Worm (Caenorhabditis elegans) whole organism, L4/young adult: ENCODE measurements around the gene ZK1240.8.

Experiments
- dao-5 ChIP-seq: sonication (generic microtip); optimal IDR thresholded peaks from 2 replicates; lab custom pipeline; 2016; ENCODE audit warnings: missing genotype, missing genetic modification characterization, moderate library complexity, missing compliant biosample characterization
- him-1 ChIP-seq: sonication (generic microtip); optimal IDR thresholded peaks from 2 replicates; lab custom pipeline; 2016; ENCODE audit warnings: missing genotype, missing genetic modification reagents, missing genetic modification characterization, missing compliant biosample characterization

DNA sequence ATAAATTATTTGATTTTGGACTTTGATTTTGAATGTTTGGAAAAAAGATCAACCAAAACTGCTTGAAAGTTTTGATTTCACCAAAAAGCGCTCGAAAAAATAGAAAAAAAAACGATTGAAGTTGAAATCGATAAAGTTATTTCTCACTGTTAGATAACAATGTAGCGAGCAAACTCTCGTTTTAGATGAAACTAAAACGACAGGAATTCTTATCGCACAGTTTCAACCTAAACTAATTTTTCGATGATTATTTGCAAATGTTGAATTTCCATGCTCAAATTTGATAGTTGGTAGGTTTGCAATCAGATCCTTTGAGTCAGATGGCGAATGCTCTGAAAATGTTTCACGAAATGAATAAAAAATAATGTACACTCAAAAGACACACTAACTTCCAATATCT lies 36.3 kb downstream of the ZK1240.8 start:
- no peak for TF ChIP-seq him-1 (tag; lab: Kevin White, UChicago)
- TF ChIP-seq dao-5 (tag; lab: Kevin White, UChicago): no peak
